2 fruit fly cellular contexts compared by ENCODE assay signal in the genomic region with DNA sequence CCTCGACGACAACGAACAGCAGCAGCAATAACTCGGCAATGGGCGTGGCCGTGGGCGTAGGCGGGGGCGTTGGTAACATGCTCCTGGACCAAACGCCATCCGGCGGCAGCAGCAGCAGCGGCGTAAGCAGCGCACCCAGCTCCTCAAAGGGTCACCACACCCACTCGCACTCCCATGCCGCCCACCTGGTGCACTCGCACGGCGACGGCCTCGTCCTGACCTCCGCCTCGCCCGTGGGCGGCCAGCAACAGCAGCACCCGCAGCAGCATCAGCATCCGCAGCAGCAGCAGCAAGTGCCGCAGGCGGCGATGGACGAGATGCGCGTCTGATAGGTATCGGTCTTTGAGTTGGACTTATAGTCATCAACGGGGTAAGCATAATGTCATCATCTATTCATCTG.
TF ChIP-seq lines count a peak whose summit lies in the region.

No protein-coding gene starts in this region.

- TF ChIP-seq CTCF in whole organism, embryonic (GFP tag; optimal IDR thresholded peaks at IDR 0.05; lab: Kevin White, UChicago): no peak

TF ChIP-seq in whole organism, embryonic, 481 proteins besides CTCF, POLR2A, EP300 and RAD21:
- TF ChIP-seq Hmr (GFP tag; optimal IDR thresholded peaks at IDR 0.05; lab: Kevin White, UChicago) (no peak), CG8478 (optimal IDR thresholded peaks at IDR 0.05; lab: Kevin White, UChicago) (peak; percentile 76), Doc2 (GFP tag; IDR thresholded peaks at IDR 0.05; lab: Robert Waterston, UW) (0 out of 2 replicates have a peak, but pooled peaks have one; percentile 36), Dip2 (GFP tag; IDR thresholded peaks at IDR 0.05; lab: Robert Waterston, UW) (0 out of 2 replicates have a peak, but pooled peaks have one; percentile 20), CG4404 (GFP tag; IDR thresholded peaks at IDR 0.05; lab: Robert Waterston, UW) (0 out of 2 replicates have a peak, but pooled peaks have one; percentile 19), ham (GFP tag; IDR thresholded peaks at IDR 0.05; lab: Robert Waterston, UW) (0 out of 2 replicates have a peak, but pooled peaks have one; percentile 29), Ets65A (GFP tag; lab: Kevin White, UChicago) (peak; percentile 67), CG6654 (GFP tag; optimal IDR thresholded peaks at IDR 0.05; lab: Kevin White, UChicago) (no peak), CG4854 (GFP tag; optimal IDR thresholded peaks at IDR 0.05; lab: Kevin White, UChicago) (no peak)

TF ChIP-seq in whole organism, wandering third instar larva, 38 proteins besides CTCF, POLR2A, EP300 and RAD21:
- TF ChIP-seq Dfd (GFP tag; optimal IDR thresholded peaks at IDR 0.05; lab: Kevin White, UChicago): peak; percentile 87
- TF ChIP-seq CG32264 (GFP tag; optimal IDR thresholded peaks at IDR 0.05; lab: Kevin White, UChicago): no peak
